Worm (Caenorhabditis elegans) whole organism, early embryonic: ENCODE measurements around the gene srd-35.

ENCODE experiments used
- B0310.2 ChIP-seq: sonication (generic microtip); optimal IDR thresholded peaks from 2 replicates; lab custom pipeline; 2016; ENCODE audit warnings: mild to moderate bottlenecking, missing genetic modification characterization, missing compliant biosample characterization
- F13C5.2 ChIP-seq: sonication (generic microtip); optimal IDR thresholded peaks from 2 replicates; lab custom pipeline; 2017; ENCODE audit warnings: mild to moderate bottlenecking, missing genetic modification characterization, inconsistent platforms, missing compliant biosample characterization
- aly-1 ChIP-seq: sonication (generic microtip); optimal IDR thresholded peaks from 2 replicates; lab custom pipeline; 2016; ENCODE audit warnings: missing genetic modification characterization, missing compliant biosample characterization
- ama-1 ChIP-seq: fragments of 150-350 bp; optimal IDR thresholded peaks from 2 replicates; lab custom pipeline; 2014
- ceh-13 ChIP-seq: fragments of 200-800 bp; sonication (Bioruptor generic); optimal IDR thresholded peaks from 2 replicates; lab custom pipeline; 2018; ENCODE audit warnings: mild to moderate bottlenecking, missing genetic modification characterization, missing compliant biosample characterization
- ceh-36 ChIP-seq: sonication (generic microtip); optimal IDR thresholded peaks from 2 replicates; lab custom pipeline; 2016; ENCODE audit warnings: missing genetic modification characterization, inconsistent platforms, missing compliant biosample characterization
- ets-7 ChIP-seq: sonication (generic microtip); optimal IDR thresholded peaks from 2 replicates; lab custom pipeline; 2016; ENCODE audit warnings: missing genotype, missing genetic modification characterization, missing compliant biosample characterization
- flt-1 ChIP-seq: fragments of 200-800 bp; sonication (Bioruptor generic); IDR thresholded peaks from 2 replicates; pipeline ENCODE4 v1.3.6; 2022; ENCODE audit warnings: missing genetic modification characterization, missing compliant biosample characterization
- hmbx-1 ChIP-seq: sonication (generic microtip); optimal IDR thresholded peaks from 2 replicates; lab custom pipeline; 2016; ENCODE audit warnings: mild to moderate bottlenecking, missing genetic modification characterization, missing compliant biosample characterization
- hmg-4 ChIP-seq: fragments of 200-800 bp; sonication (Bioruptor generic); optimal IDR thresholded peaks from 2 replicates; lab custom pipeline; 2018; ENCODE audit warnings: mild to moderate bottlenecking, missing genetic modification characterization, missing compliant biosample characterization
- hnd-1 ChIP-seq: sonication (generic microtip); optimal IDR thresholded peaks from 2 replicates; lab custom pipeline; 2016; ENCODE audit warnings: missing genetic modification characterization, missing compliant biosample characterization
- pes-1 ChIP-seq: fragments of 200-800 bp; sonication (Bioruptor generic); IDR thresholded peaks from 2 replicates; pipeline ENCODE4 v1.3.6; 2022; ENCODE audit warnings: missing genetic modification reagents, missing genetic modification characterization, missing compliant biosample characterization
- scrt-1 ChIP-seq: fragments of 200-800 bp; sonication (Bioruptor generic); IDR thresholded peaks from 2 replicates; pipeline ENCODE4 v1.3.6; 2022; ENCODE audit warnings: missing genetic modification characterization, missing compliant biosample characterization
- sea-1 ChIP-seq: fragments of 200-800 bp; sonication (Bioruptor generic); conservative IDR thresholded peaks from 2 replicates; pipeline ENCODE4 v1.3.6; 2022; ENCODE audit warnings: missing genetic modification characterization, missing compliant biosample characterization
- tbx-11 ChIP-seq: fragments of 200-800 bp; sonication (Bioruptor generic); IDR thresholded peaks from 2 replicates; pipeline ENCODE4 v1.3.6; 2022; ENCODE audit warnings: missing genetic modification characterization, missing compliant biosample characterization
- tbx-37 ChIP-seq: fragments of 200-800 bp; sonication (Bioruptor generic); conservative IDR thresholded peaks from 2 replicates; pipeline ENCODE4 v1.3.6; 2022; ENCODE audit warnings: missing genetic modification reagents, missing genetic modification characterization, missing compliant biosample characterization
- tra-4 ChIP-seq: sonication (generic microtip); optimal IDR thresholded peaks from 2 replicates; lab custom pipeline; 2017; ENCODE audit warnings: missing genetic modification characterization, missing compliant biosample characterization

Gene srd-35

DNA sequence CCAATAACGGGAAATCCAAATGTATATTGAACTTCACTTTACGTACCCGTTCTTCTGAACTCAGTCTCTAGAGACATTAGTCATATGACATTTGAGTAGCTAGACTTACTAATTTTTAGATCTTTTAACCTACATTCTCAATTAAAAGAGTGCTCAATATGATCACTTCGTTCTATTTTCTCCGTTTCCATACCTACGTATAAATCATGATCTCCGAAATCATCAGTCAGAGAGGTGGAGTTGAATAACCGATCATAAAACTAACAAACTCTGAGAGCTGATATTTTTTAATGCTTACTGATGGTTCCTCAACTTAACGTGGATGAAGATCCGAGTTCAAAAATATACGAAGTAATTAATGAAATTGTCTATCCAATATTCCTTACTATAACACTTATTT lies at the start of gene srd-35:
Gene srd-35 (plus strand): TSS at position 301 of the 400 bp plus-strand sequence.
- TF ChIP-seq ets-7 (tag; lab: Kevin White, UChicago) (no peak), tbx-37 (GFP tag; lab: Robert Waterston, UW) (no peak), ama-1 (lab: Kevin White, UChicago) (no peak), hmg-4 (GFP tag; lab: Kevin White, UChicago) (no peak), tbx-11 (GFP tag; lab: Robert Waterston, UW) (no peak), tra-4 (tag; lab: Kevin White, UChicago) (no peak), F13C5.2 (tag; lab: Kevin White, UChicago) (no peak), ceh-36 (tag; lab: Kevin White, UChicago) (no peak), sea-1 (GFP tag; lab: Robert Waterston, UW) (no peak), hnd-1 (tag; lab: Kevin White, UChicago) (no peak), aly-1 (tag; lab: Kevin White, UChicago) (no peak), B0310.2 (tag; lab: Kevin White, UChicago) (no peak), pes-1 (no peak), scrt-1 (GFP tag; lab: Robert Waterston, UW) (no peak), hmbx-1 (no peak), ceh-13 (GFP tag; lab: Kevin White, UChicago) (no peak)

DNA sequence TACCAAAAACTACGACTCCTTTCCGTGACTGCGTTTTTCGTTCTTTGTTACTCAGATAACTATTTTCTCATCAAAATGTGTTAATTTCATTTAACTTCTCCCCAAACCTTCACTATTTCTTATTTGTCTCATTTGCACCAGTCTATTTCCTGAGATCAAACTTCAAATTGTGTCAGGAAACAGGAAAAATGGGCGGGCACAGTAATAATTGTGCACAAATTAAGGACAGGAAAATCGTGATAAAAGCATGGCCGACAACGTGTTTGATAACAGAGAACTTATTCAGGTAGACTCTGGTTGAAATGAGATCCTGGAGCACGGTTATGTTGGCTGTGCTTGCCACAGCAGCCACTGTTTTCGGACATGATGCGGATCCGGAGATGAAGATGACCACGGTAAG lies 44.5 kb upstream of the srd-35 start, which contains the start of gene lipl-1:
Gene lipl-1 (plus strand): TSS at position 282 of the 400 bp plus-strand sequence.
- no peak for TF ChIP-seq tra-4 (tag; lab: Kevin White, UChicago)
- no peak for TF ChIP-seq ceh-36 (tag; lab: Kevin White, UChicago)
- TF ChIP-seq tbx-37 (GFP tag; lab: Robert Waterston, UW): no peak
- no peak for TF ChIP-seq aly-1 (tag; lab: Kevin White, UChicago)
- no peak for TF ChIP-seq scrt-1 (GFP tag; lab: Robert Waterston, UW)
- TF ChIP-seq hmbx-1: no peak
- TF ChIP-seq sea-1 (GFP tag; lab: Robert Waterston, UW): no peak
- no peak for TF ChIP-seq flt-1
- TF ChIP-seq ceh-13 (GFP tag; lab: Kevin White, UChicago): no peak
- no peak for TF ChIP-seq ets-7 (tag; lab: Kevin White, UChicago)
- no peak for TF ChIP-seq pes-1

DNA sequence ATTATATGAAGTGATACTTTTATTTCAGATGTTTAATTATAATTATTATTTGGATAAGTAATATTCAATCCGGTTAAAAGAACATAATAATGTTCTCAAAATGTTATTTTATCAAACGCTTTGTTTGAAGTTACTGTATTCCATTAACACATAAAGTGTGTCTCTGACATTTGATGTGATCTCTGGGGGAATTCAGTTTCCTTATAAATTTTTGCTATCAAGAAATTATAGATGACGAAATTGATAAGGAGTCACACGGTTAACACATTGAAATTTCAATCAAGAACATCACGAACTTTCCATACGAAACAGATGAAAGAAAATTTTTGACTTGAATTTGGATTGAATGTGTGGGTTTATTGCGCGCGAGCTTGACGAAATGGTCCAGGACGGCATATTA lies 42.5 kb upstream of the srd-35 start:
- TF ChIP-seq tbx-37 (GFP tag; lab: Robert Waterston, UW) (no peak), tra-4 (tag; lab: Kevin White, UChicago) (no peak), hmg-4 (GFP tag; lab: Kevin White, UChicago) (no peak), hmbx-1 (no peak), aly-1 (tag; lab: Kevin White, UChicago) (no peak), F13C5.2 (tag; lab: Kevin White, UChicago) (no peak), sea-1 (GFP tag; lab: Robert Waterston, UW) (no peak)

DNA sequence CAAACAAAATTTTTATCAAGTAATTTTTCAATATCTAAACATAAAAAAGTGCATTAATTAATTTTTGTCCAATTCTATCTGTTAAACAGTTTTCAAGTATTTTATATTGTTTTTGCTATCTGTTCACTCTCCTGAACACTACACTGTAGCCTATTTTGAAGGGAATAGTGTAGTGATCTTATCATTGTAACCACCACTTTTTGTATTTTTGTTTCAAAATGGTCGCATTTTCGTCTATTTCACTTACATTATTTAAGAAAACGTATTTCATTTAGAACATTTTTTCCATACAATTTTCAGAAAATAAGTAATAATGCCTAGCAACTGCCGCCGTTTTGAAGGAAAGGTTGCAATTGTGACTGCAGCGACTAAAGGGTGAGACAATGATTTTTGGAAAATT lies 41.9 kb upstream of the srd-35 start, which contains the start of gene dhrs-4:
Gene dhrs-4 (plus strand): TSS at position 301 of the 400 bp plus-strand sequence.
- TF ChIP-seq hnd-1 (tag; lab: Kevin White, UChicago): no peak
- no peak for TF ChIP-seq tbx-37 (GFP tag; lab: Robert Waterston, UW)
- TF ChIP-seq aly-1 (tag; lab: Kevin White, UChicago): no peak
- no peak for TF ChIP-seq ets-7 (tag; lab: Kevin White, UChicago)
- no peak for TF ChIP-seq hmbx-1
- no peak for TF ChIP-seq B0310.2 (tag; lab: Kevin White, UChicago)
- no peak for TF ChIP-seq sea-1 (GFP tag; lab: Robert Waterston, UW)
- TF ChIP-seq ceh-36 (tag; lab: Kevin White, UChicago): no peak
- no peak for TF ChIP-seq tbx-11 (GFP tag; lab: Robert Waterston, UW)

DNA sequence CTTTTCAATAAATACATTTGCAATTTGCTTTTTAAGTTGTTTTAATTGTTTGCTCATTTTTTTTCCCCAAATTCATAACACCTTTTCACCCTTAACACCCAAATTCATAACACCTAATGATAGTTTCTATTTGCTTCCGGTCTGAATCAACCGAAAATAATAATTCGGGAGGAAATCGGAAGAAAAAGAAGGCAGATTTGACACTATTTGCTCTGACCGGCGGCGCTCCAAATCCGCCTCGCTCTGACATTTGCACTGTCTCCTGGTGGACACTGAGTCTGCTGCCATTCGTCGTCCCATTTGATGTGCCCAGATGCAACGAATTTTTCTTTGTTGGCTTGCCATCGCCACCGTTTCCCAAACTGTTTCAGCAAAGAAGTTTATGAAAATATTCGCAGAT lies 40.0 kb upstream of the srd-35 start, which contains the start of gene pqn-67:
Gene pqn-67 (plus strand): TSS at position 301 of the 400 bp plus-strand sequence.
- TF ChIP-seq F13C5.2 (tag; lab: Kevin White, UChicago) (no peak), aly-1 (tag; lab: Kevin White, UChicago) (no peak), tbx-11 (GFP tag; lab: Robert Waterston, UW) (no peak), tbx-37 (GFP tag; lab: Robert Waterston, UW) (no peak), sea-1 (GFP tag; lab: Robert Waterston, UW) (no peak), tra-4 (tag; lab: Kevin White, UChicago) (no peak), B0310.2 (tag; lab: Kevin White, UChicago) (no peak), hnd-1 (tag; lab: Kevin White, UChicago) (no peak), ceh-36 (tag; lab: Kevin White, UChicago) (no peak), flt-1 (no peak)

DNA sequence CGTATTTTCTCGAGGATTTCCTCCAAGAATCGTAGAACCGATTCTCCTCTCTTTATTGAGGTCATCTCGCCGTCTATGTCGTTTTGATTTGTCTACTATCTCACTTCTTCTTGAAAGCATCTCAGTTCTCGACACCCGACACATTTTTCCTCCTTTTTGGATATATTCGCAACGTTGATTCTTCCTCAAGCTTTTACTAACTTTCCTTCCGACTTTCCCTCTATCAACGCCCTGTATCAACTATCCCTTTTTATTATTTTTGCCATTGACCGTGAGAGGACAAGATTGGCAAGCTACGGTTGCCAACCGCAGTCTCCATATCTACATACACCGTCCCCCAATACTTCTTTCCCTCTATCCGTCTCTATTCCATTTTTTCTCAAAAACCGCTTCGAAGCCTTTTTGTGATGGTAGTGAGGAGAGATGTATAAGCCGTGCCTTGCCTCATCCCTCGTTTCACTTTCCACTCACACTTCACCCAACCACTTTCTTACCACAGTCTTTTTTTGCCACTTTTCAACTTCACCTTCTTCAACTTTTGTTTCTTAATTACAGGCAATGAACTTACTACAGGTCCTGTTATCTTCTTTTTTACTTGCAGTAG lies 35.1 kb upstream of the srd-35 start, which contains the start of gene T16G1.2:
Gene T16G1.2 (plus strand): TSS at position 554 of the 604 bp plus-strand sequence.
- TF ChIP-seq ets-7 (tag; lab: Kevin White, UChicago) (no peak), B0310.2 (tag; lab: Kevin White, UChicago) (no peak), hnd-1 (tag; lab: Kevin White, UChicago) (no peak), aly-1 (tag; lab: Kevin White, UChicago) (no peak), ceh-36 (tag; lab: Kevin White, UChicago) (no peak), pes-1 (no peak), ceh-13 (GFP tag; lab: Kevin White, UChicago) (no peak)

DNA sequence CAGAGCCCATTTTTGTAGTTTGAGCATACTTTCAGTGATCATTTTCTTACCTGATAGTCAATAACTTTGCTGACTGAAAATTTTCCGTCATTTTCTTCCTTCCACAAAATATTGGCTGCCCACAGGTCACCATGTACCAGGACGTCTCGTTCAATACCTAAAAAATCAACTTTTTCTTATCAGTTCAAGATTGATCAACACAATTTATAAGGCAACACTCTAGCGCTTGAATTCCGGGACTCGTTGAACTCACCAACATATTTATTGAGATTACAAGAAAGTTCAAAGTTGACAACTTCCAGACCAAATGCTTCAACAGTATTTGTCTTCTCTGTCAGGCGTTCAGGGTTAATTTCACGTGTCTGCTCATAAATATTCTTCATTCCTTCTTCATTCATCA lies 30.5 kb upstream of the srd-35 start:
- TF ChIP-seq tbx-11 (GFP tag; lab: Robert Waterston, UW) (no peak), ama-1 (lab: Kevin White, UChicago) (no peak), F13C5.2 (tag; lab: Kevin White, UChicago) (no peak), ets-7 (tag; lab: Kevin White, UChicago) (no peak), hmbx-1 (no peak), hnd-1 (tag; lab: Kevin White, UChicago) (no peak), flt-1 (no peak), ceh-13 (GFP tag; lab: Kevin White, UChicago) (no peak), scrt-1 (GFP tag; lab: Robert Waterston, UW) (no peak), aly-1 (tag; lab: Kevin White, UChicago) (no peak), B0310.2 (tag; lab: Kevin White, UChicago) (no peak), sea-1 (GFP tag; lab: Robert Waterston, UW) (no peak), tra-4 (tag; lab: Kevin White, UChicago) (no peak), tbx-37 (GFP tag; lab: Robert Waterston, UW) (no peak), hmg-4 (GFP tag; lab: Kevin White, UChicago) (no peak), ceh-36 (tag; lab: Kevin White, UChicago) (no peak)
